Fruit fly (Drosophila melanogaster): ENCODE results near the gene Zn72D.

Zn72D gene

DNA sequence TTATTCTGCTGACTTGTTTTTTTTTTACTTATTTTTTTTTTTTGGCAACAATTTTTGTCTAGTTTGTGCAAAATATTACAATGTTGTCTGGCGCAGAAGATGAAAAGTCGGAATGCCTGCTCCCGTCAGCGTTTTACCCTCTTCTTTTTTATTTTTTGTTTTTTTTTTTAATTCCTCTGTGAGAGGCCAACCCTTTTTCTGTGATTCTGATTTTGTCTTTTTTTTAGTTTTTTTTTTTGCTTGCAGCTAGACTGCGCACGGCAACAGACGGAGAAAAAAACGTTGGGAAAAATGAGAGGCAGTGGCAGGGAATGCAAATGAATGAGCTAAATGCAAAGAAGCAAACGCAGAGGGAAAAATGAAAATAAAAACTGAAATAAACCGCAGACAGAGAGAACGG is 40.7 kb upstream of the Zn72D start:
- TF ChIP-seq Myc (optimal IDR thresholded peaks at IDR 0.05): no peak
- no peak for TF ChIP-seq insv (optimal IDR thresholded peaks at IDR 0.05)
- TF ChIP-seq Sin3A (optimal IDR thresholded peaks at IDR 0.05): no peak
- TF ChIP-seq ttk (optimal IDR thresholded peaks at IDR 0.05): no peak
- TF ChIP-seq psq (optimal IDR thresholded peaks at IDR 0.05): no peak
- no peak for TF ChIP-seq h (optimal IDR thresholded peaks at IDR 0.05)

DNA sequence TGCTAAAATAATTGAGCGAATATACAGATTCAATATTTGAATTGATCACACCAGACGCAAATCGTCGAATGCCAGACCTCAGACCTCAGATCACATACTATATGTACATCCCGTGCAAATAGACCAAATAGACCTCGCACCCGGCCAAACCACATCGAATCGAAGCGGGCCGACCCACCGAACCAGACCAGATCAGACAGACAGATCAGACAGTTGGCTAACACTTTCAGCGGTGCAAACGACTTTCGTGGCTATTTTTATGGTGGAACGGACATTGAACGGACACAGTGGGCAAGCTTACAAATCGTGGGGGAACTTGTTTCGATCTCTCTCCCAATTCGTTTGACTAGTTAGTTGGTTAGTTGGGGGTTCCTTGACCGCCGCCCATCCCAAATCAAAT is 39.3 kb upstream of the Zn72D start:
- TF ChIP-seq psq (optimal IDR thresholded peaks at IDR 0.05) (no peak), Myc (optimal IDR thresholded peaks at IDR 0.05) (no peak), ttk (optimal IDR thresholded peaks at IDR 0.05) (no peak), insv (optimal IDR thresholded peaks at IDR 0.05) (no peak), h (optimal IDR thresholded peaks at IDR 0.05) (no peak), Sin3A (optimal IDR thresholded peaks at IDR 0.05) (no peak)

DNA sequence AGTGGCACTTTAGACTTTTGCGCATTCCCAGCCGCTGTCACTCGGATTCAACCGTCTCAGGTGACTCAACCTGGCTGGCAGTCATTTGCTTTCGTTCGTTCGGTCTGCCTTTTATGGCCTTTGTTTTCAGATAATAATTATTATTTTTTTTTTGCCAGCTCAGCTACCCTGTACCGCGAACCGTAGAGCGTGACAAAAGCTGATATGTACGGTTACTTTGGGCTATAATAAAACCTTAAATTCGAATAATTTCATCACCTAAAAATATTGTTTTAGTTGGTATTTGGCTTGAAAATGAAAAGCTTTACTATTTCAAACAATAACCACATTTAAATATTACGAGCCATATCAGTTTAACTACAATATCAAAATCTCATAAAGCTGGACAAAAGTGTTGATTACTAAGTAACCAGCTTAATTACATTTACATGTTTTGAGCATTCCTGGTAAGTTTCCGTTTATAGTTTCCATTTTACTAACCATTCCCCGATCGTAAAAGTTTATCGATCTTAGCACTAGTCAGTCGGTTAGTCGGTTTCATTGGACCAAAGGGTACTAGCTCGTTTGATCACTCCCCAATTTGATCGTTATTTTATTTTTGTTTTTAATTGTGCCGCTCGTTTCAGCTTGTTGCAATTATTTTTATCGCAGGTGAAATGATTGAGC is 38.6 kb upstream of the Zn72D start:
- no peak for TF ChIP-seq Myc (optimal IDR thresholded peaks at IDR 0.05)
- no peak for TF ChIP-seq ttk (optimal IDR thresholded peaks at IDR 0.05)
- no peak for TF ChIP-seq Sin3A (optimal IDR thresholded peaks at IDR 0.05)
- no peak for TF ChIP-seq psq (optimal IDR thresholded peaks at IDR 0.05)
- TF ChIP-seq h (optimal IDR thresholded peaks at IDR 0.05): no peak
- no peak for TF ChIP-seq insv (optimal IDR thresholded peaks at IDR 0.05)

dm6 chr3L:16150161-16150538 is 37.7 kb upstream of the Zn72D start:
- TF ChIP-seq psq (optimal IDR thresholded peaks at IDR 0.05) (no peak), Sin3A (optimal IDR thresholded peaks at IDR 0.05) (no peak), Myc (optimal IDR thresholded peaks at IDR 0.05) (no peak), ttk (optimal IDR thresholded peaks at IDR 0.05) (no peak)

DNA sequence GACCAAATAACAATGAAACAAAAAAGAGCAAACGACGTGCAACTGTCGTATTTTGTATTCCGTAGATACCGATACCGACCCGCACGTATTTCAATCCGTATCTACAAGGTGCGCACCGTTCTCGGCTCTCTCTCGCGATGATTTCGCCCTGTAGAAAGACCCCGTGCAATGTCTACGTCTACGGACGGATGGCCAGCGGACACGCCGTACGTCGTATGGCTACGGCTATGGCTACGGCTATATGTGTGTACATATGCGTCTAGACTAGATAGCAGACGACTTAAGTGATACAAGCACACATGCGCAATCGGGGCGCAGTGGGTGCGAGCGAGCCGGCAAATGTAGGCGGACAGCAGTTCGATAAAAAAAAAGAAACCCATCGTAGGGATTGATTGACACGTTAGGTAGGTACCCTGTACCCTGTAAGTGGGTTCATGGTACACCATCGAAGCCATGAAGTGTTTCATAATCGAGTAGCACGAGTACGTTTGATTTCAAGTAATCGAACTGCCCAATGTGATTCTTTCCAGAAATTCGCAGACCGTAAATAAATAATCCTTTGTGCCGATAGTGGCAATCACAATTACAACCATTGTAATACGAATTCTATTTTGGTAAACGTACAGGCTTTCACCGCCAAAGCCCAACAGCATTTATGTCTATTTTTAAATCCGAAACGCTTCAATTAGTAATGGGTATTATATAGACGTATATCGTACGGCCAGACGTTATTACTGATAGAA is 37.2 kb upstream of the Zn72D start:
- TF ChIP-seq psq (optimal IDR thresholded peaks at IDR 0.05) (no peak), ttk (optimal IDR thresholded peaks at IDR 0.05) (no peak), insv (optimal IDR thresholded peaks at IDR 0.05) (no peak), Myc (optimal IDR thresholded peaks at IDR 0.05) (no peak), Sin3A (optimal IDR thresholded peaks at IDR 0.05) (no peak), h (optimal IDR thresholded peaks at IDR 0.05) (no peak)

dm6 chr3L:16147819-16148236 is 35.4 kb upstream of the Zn72D start:
- TF ChIP-seq ttk (optimal IDR thresholded peaks at IDR 0.05) (no peak), insv (optimal IDR thresholded peaks at IDR 0.05) (no peak), psq (optimal IDR thresholded peaks at IDR 0.05) (no peak), Sin3A (optimal IDR thresholded peaks at IDR 0.05) (no peak), Myc (optimal IDR thresholded peaks at IDR 0.05) (no peak), h (optimal IDR thresholded peaks at IDR 0.05) (no peak)

DNA sequence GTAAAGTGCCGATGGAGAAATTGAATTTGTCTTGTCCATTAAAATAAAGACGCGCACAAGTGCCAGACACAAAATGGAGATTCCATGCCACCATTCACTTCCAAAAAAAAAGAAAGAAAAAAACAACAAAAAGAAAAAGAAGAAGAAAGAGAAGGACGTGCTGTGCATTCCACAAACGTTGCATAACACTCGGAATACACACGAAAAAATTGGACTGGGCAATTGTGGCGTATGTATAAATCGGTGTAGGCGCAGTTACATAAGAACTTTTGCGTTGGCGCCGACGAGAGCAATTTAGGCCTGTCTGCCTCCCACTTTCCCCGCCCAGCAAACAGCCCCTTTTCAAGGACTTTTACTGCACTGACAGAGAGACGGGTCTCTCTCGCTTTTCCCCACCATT is 34.9 kb upstream of the Zn72D start:
- TF ChIP-seq psq (optimal IDR thresholded peaks at IDR 0.05): no peak
- no peak for TF ChIP-seq ttk (optimal IDR thresholded peaks at IDR 0.05)
- no peak for TF ChIP-seq h (optimal IDR thresholded peaks at IDR 0.05)
- TF ChIP-seq insv (optimal IDR thresholded peaks at IDR 0.05): no peak
- no peak for TF ChIP-seq Myc (optimal IDR thresholded peaks at IDR 0.05)
- no peak for TF ChIP-seq Sin3A (optimal IDR thresholded peaks at IDR 0.05)

dm6 chr3L:16146539-16146934 is 34.1 kb upstream of the Zn72D start:
- TF ChIP-seq Myc (optimal IDR thresholded peaks at IDR 0.05) (no peak), ttk (optimal IDR thresholded peaks at IDR 0.05) (no peak), insv (optimal IDR thresholded peaks at IDR 0.05) (no peak), psq (optimal IDR thresholded peaks at IDR 0.05) (no peak), h (optimal IDR thresholded peaks at IDR 0.05) (no peak), Sin3A (optimal IDR thresholded peaks at IDR 0.05) (no peak)

DNA sequence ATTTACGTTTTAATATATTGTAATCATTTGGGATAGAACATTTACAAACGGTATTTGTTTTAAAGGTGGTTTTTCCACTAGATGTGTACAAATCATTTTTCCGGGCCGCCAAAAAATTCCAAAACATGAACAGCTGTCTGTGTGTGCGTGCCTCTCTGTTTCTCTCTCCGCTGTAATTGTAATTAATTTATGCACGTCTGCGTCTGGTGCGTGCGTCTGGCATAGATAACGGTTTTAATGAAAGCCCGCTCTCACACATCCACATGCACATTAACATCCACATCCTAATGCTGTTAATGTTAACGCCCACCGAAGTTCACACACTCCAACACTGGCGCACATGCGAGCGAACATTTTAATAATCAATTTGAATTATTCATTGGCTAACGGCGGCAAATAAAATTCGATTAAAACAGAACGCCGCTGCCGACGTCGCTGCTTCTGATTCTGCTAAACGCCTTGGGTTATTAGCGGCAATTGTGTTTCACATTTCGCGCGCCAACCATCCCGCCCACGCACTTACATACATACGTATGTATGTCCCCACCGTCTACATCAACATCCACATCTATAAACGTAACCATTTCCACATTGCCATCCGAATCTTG is 33.6 kb upstream of the Zn72D start:
- TF ChIP-seq Sin3A (optimal IDR thresholded peaks at IDR 0.05): no peak
- TF ChIP-seq h (optimal IDR thresholded peaks at IDR 0.05): no peak
- TF ChIP-seq psq (optimal IDR thresholded peaks at IDR 0.05): no peak
- TF ChIP-seq insv (optimal IDR thresholded peaks at IDR 0.05): no peak
- TF ChIP-seq ttk (optimal IDR thresholded peaks at IDR 0.05): no peak
- TF ChIP-seq Myc (optimal IDR thresholded peaks at IDR 0.05): no peak

- TF ChIP-seq Myc (optimal IDR thresholded peaks at IDR 0.05): no peak
These were observed 32.9 kb upstream of the Zn72D start for dm6 chr3L:16145282-16145681.

dm6 chr3L:16143685-16144539 is 31.5 kb upstream of the Zn72D start, which contains the start of gene CG32152:
Gene CG32152, minus strand, starts transcription at chr3L:16144036.
- no peak for TF ChIP-seq psq (optimal IDR thresholded peaks at IDR 0.05)
- no peak for TF ChIP-seq insv (optimal IDR thresholded peaks at IDR 0.05)
- TF ChIP-seq Sin3A (optimal IDR thresholded peaks at IDR 0.05): no peak
- no peak for TF ChIP-seq Myc (optimal IDR thresholded peaks at IDR 0.05)
- TF ChIP-seq h (optimal IDR thresholded peaks at IDR 0.05): no peak
- no peak for TF ChIP-seq ttk (optimal IDR thresholded peaks at IDR 0.05)

dm6 chr3L:16141556-16141955 is 29.1 kb upstream of the Zn72D start:
- no peak for TF ChIP-seq ttk (optimal IDR thresholded peaks at IDR 0.05)
- TF ChIP-seq Myc (optimal IDR thresholded peaks at IDR 0.05): no peak
- TF ChIP-seq psq (optimal IDR thresholded peaks at IDR 0.05): no peak
- TF ChIP-seq h (optimal IDR thresholded peaks at IDR 0.05): no peak
- TF ChIP-seq Sin3A (optimal IDR thresholded peaks at IDR 0.05): no peak

Measured in Kc167 (cell line).